Worm (Caenorhabditis elegans) whole organism, late embryonic: ENCODE data around the gene fipr-14.

Experiments
- C08G9.2 ChIP-seq: sonication (generic microtip); optimal IDR thresholded peaks from 2 replicates; lab custom pipeline; 2016; ENCODE audit warnings: mild to moderate bottlenecking, missing genetic modification characterization, moderate library complexity, missing compliant biosample characterization
- F13H6.1 ChIP-seq: sonication (generic microtip); optimal IDR thresholded peaks from 2 replicates; lab custom pipeline; 2016; ENCODE audit warnings: missing genetic modification characterization, missing compliant biosample characterization
- K02D7.2 ChIP-seq: sonication (generic microtip); optimal IDR thresholded peaks from 2 replicates; lab custom pipeline; 2017; ENCODE audit warnings: mild to moderate bottlenecking, missing genetic modification characterization, missing compliant biosample characterization
- K09A11.1 ChIP-seq: sonication (generic microtip); optimal IDR thresholded peaks from 2 replicates; lab custom pipeline; 2017; ENCODE audit warnings: antibody characterized with exemption, mild to moderate bottlenecking, missing genetic modification characterization, missing compliant biosample characterization; ENCODE audit not compliant: insufficient read depth
- T23F11.4 ChIP-seq: fragments of 200-800 bp; sonication (Bioruptor generic); optimal IDR thresholded peaks from 2 replicates; lab custom pipeline; 2018; ENCODE audit warnings: mild to moderate bottlenecking, missing genetic modification characterization, missing compliant biosample characterization
- ahr-1 ChIP-seq: sonication (generic microtip); optimal IDR thresholded peaks from 2 replicates; lab custom pipeline; 2016; ENCODE audit warnings: missing genetic modification characterization, missing compliant biosample characterization
- ama-1 ChIP-seq: fragments of 150-350 bp; optimal IDR thresholded peaks from 2 replicates; lab custom pipeline; 2014
- ceh-18 ChIP-seq: sonication (generic microtip); optimal IDR thresholded peaks from 2 replicates; lab custom pipeline; 2016; ENCODE audit warnings: missing genetic modification characterization, missing compliant biosample characterization
- ceh-19 ChIP-seq: fragments of 200-800 bp; sonication (Bioruptor generic); optimal IDR thresholded peaks from 2 replicates; lab custom pipeline; 2018; ENCODE audit warnings: mild to moderate bottlenecking, missing genetic modification characterization, missing compliant biosample characterization
- ceh-2 ChIP-seq: sonication (generic microtip); optimal IDR thresholded peaks from 2 replicates; lab custom pipeline; 2016; ENCODE audit warnings: missing genotype, missing genetic modification characterization, missing compliant biosample characterization
- ceh-30 ChIP-seq: fragments of 150-350 bp; optimal IDR thresholded peaks from 2 replicates; lab custom pipeline; 2014; ENCODE audit warnings: missing biosample characterization, missing genetic modification characterization
- ceh-34 ChIP-seq: sonication (generic microtip); optimal IDR thresholded peaks from 2 replicates; lab custom pipeline; 2016; ENCODE audit warnings: mild to moderate bottlenecking, missing genetic modification characterization, missing compliant biosample characterization
- ceh-45 ChIP-seq: fragments of 200-800 bp; sonication (Bioruptor generic); IDR thresholded peaks from 2 replicates; pipeline ENCODE4 v1.3.6; 2022; ENCODE audit warnings: missing genetic modification reagents, missing genetic modification characterization, missing compliant biosample characterization
- dve-1 ChIP-seq: sonication (generic microtip); optimal IDR thresholded peaks from 2 replicates; lab custom pipeline; 2017; ENCODE audit warnings: antibody characterized with exemption, mild to moderate bottlenecking, missing genetic modification characterization, missing compliant biosample characterization
- ets-4 ChIP-seq: sonication (generic microtip); optimal IDR thresholded peaks from 2 replicates; lab custom pipeline; 2016; ENCODE audit warnings: missing genetic modification characterization, missing compliant biosample characterization
- eyg-1 ChIP-seq: sonication (generic microtip); optimal IDR thresholded peaks from 2 replicates; lab custom pipeline; 2016; ENCODE audit warnings: missing genotype, missing genetic modification characterization, missing compliant biosample characterization
- fax-1 ChIP-seq: sonication (generic microtip); optimal IDR thresholded peaks from 2 replicates; lab custom pipeline; 2016; ENCODE audit warnings: missing genotype, missing genetic modification characterization, missing compliant biosample characterization
- fkh-6 ChIP-seq: sonication (generic microtip); optimal IDR thresholded peaks from 2 replicates; lab custom pipeline; 2016; ENCODE audit warnings: missing genetic modification characterization, missing compliant biosample characterization
- hlh-30 ChIP-seq: sonication (generic microtip); optimal IDR thresholded peaks from 2 replicates; lab custom pipeline; 2017; ENCODE audit warnings: antibody characterized with exemption, missing genetic modification characterization, missing compliant biosample characterization; ENCODE audit not compliant: insufficient read depth
- hlh-6 ChIP-seq: sonication (generic microtip); optimal IDR thresholded peaks from 2 replicates; lab custom pipeline; 2016; ENCODE audit warnings: missing genotype, missing genetic modification characterization, missing compliant biosample characterization
- lim-6 ChIP-seq: sonication (generic microtip); optimal IDR thresholded peaks from 2 replicates; lab custom pipeline; 2016; ENCODE audit warnings: missing genetic modification characterization, missing compliant biosample characterization
- lin-11 ChIP-seq: fragments of 200-800 bp; sonication (Bioruptor generic); optimal IDR thresholded peaks from 2 replicates; lab custom pipeline; 2018; ENCODE audit warnings: mild to moderate bottlenecking, missing genetic modification characterization, missing compliant biosample characterization
- madf-2 ChIP-seq: sonication (generic microtip); optimal IDR thresholded peaks from 2 replicates; lab custom pipeline; 2017; ENCODE audit warnings: missing genetic modification characterization, missing compliant biosample characterization
- nfya-1 ChIP-seq: sonication (generic microtip); optimal IDR thresholded peaks from 2 replicates; lab custom pipeline; 2017; ENCODE audit warnings: missing genetic modification characterization, mild to moderate bottlenecking, missing compliant biosample characterization, antibody characterized with exemption, moderate library complexity
- nhr-11 ChIP-seq: fragments of 150-350 bp; optimal IDR thresholded peaks from 2 replicates; lab custom pipeline; 2014; ENCODE audit warnings: missing biosample characterization, missing genetic modification characterization
- nhr-232 ChIP-seq: sonication (generic microtip); optimal IDR thresholded peaks from 2 replicates; lab custom pipeline; 2016; ENCODE audit warnings: missing genetic modification characterization, missing compliant biosample characterization
- npax-4 ChIP-seq: sonication (generic microtip); optimal IDR thresholded peaks from 2 replicates; lab custom pipeline; 2016; ENCODE audit warnings: missing genetic modification characterization, missing compliant biosample characterization
- pag-3 ChIP-seq: sonication (generic microtip); optimal IDR thresholded peaks from 2 replicates; lab custom pipeline; 2016; ENCODE audit warnings: missing compliant biosample characterization, missing genetic modification characterization, borderline replicate concordance
- pat-9 ChIP-seq: fragments of 200-800 bp; sonication (Bioruptor generic); optimal IDR thresholded peaks from 2 replicates; lab custom pipeline; 2018; ENCODE audit warnings: mild to moderate bottlenecking, missing genetic modification characterization, moderate library complexity, missing compliant biosample characterization
- pax-1 ChIP-seq: fragments of 150-350 bp; optimal IDR thresholded peaks from 2 replicates; lab custom pipeline; 2014; ENCODE audit warnings: missing biosample characterization, missing genetic modification characterization
- pha-2 ChIP-seq: sonication (generic microtip); optimal IDR thresholded peaks from 2 replicates; lab custom pipeline; 2017; ENCODE audit warnings: mild to moderate bottlenecking, missing genetic modification characterization, missing compliant biosample characterization
- pha-4 ChIP-seq: fragments of 150-350 bp; optimal IDR thresholded peaks from 2 replicates; lab custom pipeline; 2018; ENCODE audit warnings: missing biosample characterization, missing genetic modification reagents, missing genetic modification characterization
- rnt-1 ChIP-seq: sonication (generic microtip); optimal IDR thresholded peaks from 2 replicates; lab custom pipeline; 2016; ENCODE audit warnings: missing genetic modification characterization, missing compliant biosample characterization
- syd-9 ChIP-seq: sonication (generic microtip); optimal IDR thresholded peaks from 2 replicates; lab custom pipeline; 2016; ENCODE audit warnings: mild to moderate bottlenecking, missing genetic modification characterization, moderate library complexity, missing compliant biosample characterization
- tbx-2 ChIP-seq: sonication (generic microtip); optimal IDR thresholded peaks from 2 replicates; lab custom pipeline; 2016; ENCODE audit warnings: missing genetic modification characterization, missing compliant biosample characterization
- tbx-7 ChIP-seq: sonication (generic microtip); optimal IDR thresholded peaks from 2 replicates; lab custom pipeline; 2016; ENCODE audit warnings: missing genotype, missing genetic modification characterization, missing compliant biosample characterization
- unc-3 ChIP-seq, 2 experiments: fragments of 200-800 bp in 1 of 2; sonication (Bioruptor generic) in 1 of 2; sonication (generic microtip) in 1 of 2; conservative IDR thresholded peaks in 1 of 2; optimal IDR thresholded peaks in 1 of 2; 2 replicates each; pipeline versions ENCODE4 v1.3.6 to Lab custom; 2016 to 2022; ENCODE audit warnings: missing compliant biosample characterization in 2 of 2, missing genetic modification characterization in 2 of 2, missing genetic modification reagents in 1 of 2
- unc-42 ChIP-seq: sonication (generic microtip); optimal IDR thresholded peaks from 2 replicates; lab custom pipeline; 2016; ENCODE audit warnings: missing genotype, missing genetic modification characterization, missing compliant biosample characterization
- unc-55 ChIP-seq: sonication (generic microtip); optimal IDR thresholded peaks from 2 replicates; lab custom pipeline; 2017; ENCODE audit warnings: missing biosample characterization, missing genetic modification reagents, missing genetic modification characterization
- zip-5 ChIP-seq: sonication (generic microtip); optimal IDR thresholded peaks from 2 replicates; lab custom pipeline; 2016; ENCODE audit warnings: missing genetic modification characterization, missing compliant biosample characterization
- ztf-16 ChIP-seq: sonication (generic microtip); optimal IDR thresholded peaks from 2 replicates; lab custom pipeline; 2017; ENCODE audit warnings: missing genetic modification characterization, missing compliant biosample characterization

The fipr-14 gene

ce11 chrIV:10842705-10843364 lies 34.1 kb upstream of the fipr-14 start, which contains the start of gene T11G6.5:
T11G6.5 (minus strand) TSS chrIV:10842755.
- no peak for TF ChIP-seq pax-1 (tag; lab: Kevin White, UChicago)
- peak; percentile 16 for TF ChIP-seq nfya-1 (tag; lab: Kevin White, UChicago)
- TF ChIP-seq, all 69 proteins: peak for 1

- TF ChIP-seq ceh-19 (GFP tag; lab: Kevin White, UChicago): no peak
- no peak for TF ChIP-seq eyg-1 (tag; lab: Kevin White, UChicago)
- TF ChIP-seq nhr-232 (tag; lab: Kevin White, UChicago): no peak
- TF ChIP-seq tbx-2 (tag; lab: Kevin White, UChicago): no peak
- no peak for TF ChIP-seq ama-1
- TF ChIP-seq T23F11.4 (GFP tag; lab: Kevin White, UChicago): no peak
- no peak for TF ChIP-seq pha-4 (tag; lab: Kevin White, UChicago)
- no peak for TF ChIP-seq fax-1
- no peak for TF ChIP-seq pag-3
- no peak for TF ChIP-seq madf-2 (tag; lab: Kevin White, UChicago)
These were observed 25.8 kb upstream of the fipr-14 start for ce11 chrIV:10851136-10851535.

ce11 chrIV:10851833-10852232 lies 25.1 kb upstream of the fipr-14 start, which contains the start of gene T11G6.4:
T11G6.4 (minus strand) TSS chrIV:10851933.
- TF ChIP-seq rnt-1 (tag; lab: Kevin White, UChicago) (no peak), lin-11 (no peak), zip-5 (tag; lab: Kevin White, UChicago) (no peak), fax-1 (no peak), ceh-30 (tag; lab: Kevin White, UChicago) (no peak), pat-9 (tag; lab: Kevin White, UChicago) (no peak), C08G9.2 (no peak), tbx-7 (no peak), dve-1 (tag; lab: Kevin White, UChicago) (no peak), ceh-2 (tag; lab: Kevin White, UChicago) (no peak), F13H6.1 (tag; lab: Kevin White, UChicago) (no peak), K02D7.2 (tag; lab: Kevin White, UChicago) (no peak), hlh-6 (tag; lab: Kevin White, UChicago) (no peak), K09A11.1 (tag; lab: Kevin White, UChicago) (no peak), nhr-232 (tag; lab: Kevin White, UChicago) (no peak), eyg-1 (tag; lab: Kevin White, UChicago) (no peak), nfya-1 (tag; lab: Kevin White, UChicago) (no peak), ceh-18 (tag; lab: Kevin White, UChicago) (no peak), unc-55 (GFP tag; lab: Kevin White, UChicago) (no peak)

ce11 chrIV:10852403-10852802 lies 24.5 kb upstream of the fipr-14 start:
- TF ChIP-seq madf-2 (tag; lab: Kevin White, UChicago) (no peak), unc-42 (tag; lab: Kevin White, UChicago) (no peak), hlh-30 (no peak), pha-4 (tag; lab: Kevin White, UChicago) (no peak), pax-1 (tag; lab: Kevin White, UChicago) (no peak), eyg-1 (tag; lab: Kevin White, UChicago) (no peak), ztf-16 (tag; lab: Kevin White, UChicago) (no peak), lim-6 (tag; lab: Kevin White, UChicago) (no peak), fax-1 (no peak)
- TF ChIP-seq, all 69 proteins: peak for 0

- no peak for TF ChIP-seq K09A11.1 (tag; lab: Kevin White, UChicago)
- TF ChIP-seq ceh-34 (tag; lab: Kevin White, UChicago): no peak
- no peak for TF ChIP-seq ceh-45
- no peak for TF ChIP-seq pha-2 (tag; lab: Kevin White, UChicago)
- TF ChIP-seq syd-9 (tag; lab: Kevin White, UChicago): no peak
- no peak for TF ChIP-seq ahr-1 (tag; lab: Kevin White, UChicago)
- TF ChIP-seq nhr-11 (tag; lab: Kevin White, UChicago): no peak
- TF ChIP-seq unc-55 (GFP tag; lab: Kevin White, UChicago): no peak
- TF ChIP-seq npax-4 (tag; lab: Kevin White, UChicago): no peak
- no peak for TF ChIP-seq fkh-6 (tag; lab: Kevin White, UChicago)
- no peak for TF ChIP-seq ets-4 (tag; lab: Kevin White, UChicago)
- TF ChIP-seq unc-3 (GFP tag; conservative IDR thresholded peaks at IDR 0.05; lab: Robert Waterston, UW): no peak
- TF ChIP-seq unc-3 (tag; optimal IDR thresholded peaks at IDR 0.05; lab: Kevin White, UChicago): no peak
- no peak for TF ChIP-seq T23F11.4 (GFP tag; lab: Kevin White, UChicago)
- TF ChIP-seq, all 69 proteins: peak for 0
These were observed 22.9 kb upstream of the fipr-14 start for ce11 chrIV:10854042-10854441.
